Worm (Caenorhabditis elegans): ENCODE results near the gene acc-4.
A peak's percentile ranks its signal among the peaks of the same experiment; 100 is the strongest.

Gene acc-4

DNA sequence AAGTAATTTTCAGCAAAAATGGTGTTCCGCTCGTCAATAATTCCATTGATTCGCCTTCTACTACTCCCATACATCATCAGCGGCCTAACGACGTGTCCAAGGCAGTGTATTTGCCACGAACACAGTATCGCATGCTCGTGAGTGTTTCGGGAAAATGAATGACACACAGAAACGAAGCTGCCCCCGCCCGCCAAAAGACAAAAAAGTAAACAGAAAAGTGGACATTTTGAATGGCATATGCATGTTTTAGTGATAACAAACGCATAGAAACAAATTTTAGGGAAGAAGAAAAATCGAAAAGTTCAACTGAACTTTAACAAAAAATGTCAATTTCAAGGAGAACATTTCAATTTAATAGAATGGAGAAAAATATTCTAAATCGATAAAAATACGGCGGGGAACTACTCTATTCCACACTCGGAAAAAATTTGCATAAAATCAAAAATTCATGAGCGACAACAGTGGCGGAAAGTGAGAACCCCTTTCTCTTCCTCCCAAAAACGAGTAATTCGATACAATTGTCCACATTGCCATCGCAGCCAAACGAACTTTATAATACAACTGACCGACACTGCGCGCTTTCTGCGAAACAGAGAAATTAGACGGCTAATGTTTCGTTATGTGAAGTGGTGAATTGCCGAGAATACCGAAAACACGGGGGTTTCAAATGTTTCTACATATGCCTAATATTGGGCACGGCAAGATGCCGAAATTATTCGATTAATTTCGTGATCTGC is 44.8 kb upstream of the acc-4 start:
- TF ChIP-seq ceh-45 (GFP tag; IDR thresholded peaks at IDR 0.05) (no peak), ceh-34 (tag; optimal IDR thresholded peaks at IDR 0.05) (peak; percentile 60)

DNA sequence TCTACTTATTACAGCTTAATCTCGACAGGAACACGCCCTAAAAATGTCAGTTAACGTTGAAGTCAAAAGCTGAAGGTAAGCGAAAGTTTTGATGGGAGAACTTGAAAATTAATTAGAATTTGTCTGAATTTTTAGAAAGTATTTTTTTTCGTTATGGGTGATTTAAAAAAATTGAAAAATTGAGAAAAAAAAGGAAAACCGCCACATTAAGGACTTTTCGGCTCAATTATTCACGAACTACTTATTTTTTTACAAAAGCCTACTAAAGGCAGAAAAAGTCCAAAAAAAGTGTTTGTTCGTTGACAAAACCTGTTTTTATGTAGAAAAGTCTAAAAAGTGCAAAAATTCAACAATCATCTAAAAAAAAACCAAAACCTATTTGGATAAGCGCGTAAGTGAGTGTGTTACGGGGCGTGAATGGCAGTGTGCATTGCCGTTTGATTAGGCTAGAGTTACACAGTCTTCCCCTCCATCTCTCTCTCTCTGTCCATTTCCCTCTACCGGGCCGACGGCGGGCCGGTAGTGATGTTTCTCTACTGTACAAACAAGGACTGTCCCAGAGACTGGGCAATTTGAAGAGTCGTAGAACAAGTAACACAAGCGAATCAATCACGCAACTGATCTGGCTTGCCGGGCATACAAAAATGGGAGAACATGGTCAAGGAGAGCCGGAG is 43.6 kb upstream of the acc-4 start, which contains the start of gene lron-13:
Gene lron-13 (plus strand): TSS at position 15 of the 674 bp plus-strand sequence.
- no peak for TF ChIP-seq pros-1 (tag; optimal IDR thresholded peaks at IDR 0.05)
- peak; percentile 35 for TF ChIP-seq pha-2 (tag; optimal IDR thresholded peaks at IDR 0.05)
- peak; percentile 13 for TF ChIP-seq tbx-2 (tag; optimal IDR thresholded peaks at IDR 0.05)

DNA sequence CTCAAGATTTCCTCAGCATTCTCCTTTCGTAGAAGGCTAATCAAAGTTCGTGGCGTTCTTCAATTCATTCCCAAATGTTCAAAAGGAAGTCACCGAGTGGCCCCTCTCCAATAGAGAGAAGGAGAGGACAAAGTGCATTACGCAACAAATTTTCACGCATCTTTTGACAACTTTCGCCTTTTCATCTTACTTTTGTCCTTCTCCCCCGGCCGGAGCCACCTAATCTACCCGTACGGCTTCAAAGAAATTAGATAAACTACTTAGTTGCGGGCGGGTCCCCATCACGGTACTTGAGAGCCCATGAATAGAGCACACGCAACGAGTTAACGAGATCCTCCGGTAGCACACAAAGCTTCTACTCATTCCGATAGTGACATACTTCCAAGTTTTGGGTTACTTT is 42.8 kb upstream of the acc-4 start:
- TF ChIP-seq ceh-9 (tag; optimal IDR thresholded peaks at IDR 0.05) (no peak), pros-1 (tag; optimal IDR thresholded peaks at IDR 0.05) (no peak), odd-2 (tag; optimal IDR thresholded peaks at IDR 0.05) (no peak), unc-42 (tag; optimal IDR thresholded peaks at IDR 0.05) (peak; percentile 92), fkh-10 (GFP tag; optimal IDR thresholded peaks at IDR 0.05) (peak; percentile 85), sox-2 (GFP tag; IDR thresholded peaks at IDR 0.05) (no peak), ceh-2 (tag; optimal IDR thresholded peaks at IDR 0.05) (no peak)

DNA sequence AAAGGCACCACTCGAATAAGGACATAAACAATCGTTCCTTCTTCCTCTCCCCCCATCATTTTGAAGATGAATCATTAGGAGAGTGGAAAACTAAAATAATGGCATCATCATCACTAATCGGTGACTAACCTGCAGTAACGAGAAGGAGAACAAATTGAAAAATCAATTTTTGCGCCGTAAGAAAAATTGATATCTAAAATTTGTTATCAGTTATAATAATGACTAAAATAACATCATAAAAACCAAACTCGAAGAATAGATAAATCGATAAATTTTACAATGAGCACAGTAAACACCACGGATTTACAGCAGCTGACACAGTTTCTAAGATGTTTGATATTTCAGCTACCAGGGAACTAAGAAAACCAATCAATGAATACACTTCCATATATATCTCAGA is 42.3 kb upstream of the acc-4 start:
- TF ChIP-seq sox-4 (tag; optimal IDR thresholded peaks at IDR 0.05) (no peak), tbx-7 (tag; optimal IDR thresholded peaks at IDR 0.05) (no peak), pat-9 (tag; optimal IDR thresholded peaks at IDR 0.05) (no peak), rnt-1 (tag; optimal IDR thresholded peaks at IDR 0.05) (no peak), che-1 (tag; optimal IDR thresholded peaks at IDR 0.05) (no peak), ztf-16 (tag; optimal IDR thresholded peaks at IDR 0.05) (no peak), madf-2 (tag; optimal IDR thresholded peaks at IDR 0.05) (no peak), pha-2 (tag; optimal IDR thresholded peaks at IDR 0.05) (no peak), pax-1 (tag; optimal IDR thresholded peaks at IDR 0.05) (no peak)

DNA sequence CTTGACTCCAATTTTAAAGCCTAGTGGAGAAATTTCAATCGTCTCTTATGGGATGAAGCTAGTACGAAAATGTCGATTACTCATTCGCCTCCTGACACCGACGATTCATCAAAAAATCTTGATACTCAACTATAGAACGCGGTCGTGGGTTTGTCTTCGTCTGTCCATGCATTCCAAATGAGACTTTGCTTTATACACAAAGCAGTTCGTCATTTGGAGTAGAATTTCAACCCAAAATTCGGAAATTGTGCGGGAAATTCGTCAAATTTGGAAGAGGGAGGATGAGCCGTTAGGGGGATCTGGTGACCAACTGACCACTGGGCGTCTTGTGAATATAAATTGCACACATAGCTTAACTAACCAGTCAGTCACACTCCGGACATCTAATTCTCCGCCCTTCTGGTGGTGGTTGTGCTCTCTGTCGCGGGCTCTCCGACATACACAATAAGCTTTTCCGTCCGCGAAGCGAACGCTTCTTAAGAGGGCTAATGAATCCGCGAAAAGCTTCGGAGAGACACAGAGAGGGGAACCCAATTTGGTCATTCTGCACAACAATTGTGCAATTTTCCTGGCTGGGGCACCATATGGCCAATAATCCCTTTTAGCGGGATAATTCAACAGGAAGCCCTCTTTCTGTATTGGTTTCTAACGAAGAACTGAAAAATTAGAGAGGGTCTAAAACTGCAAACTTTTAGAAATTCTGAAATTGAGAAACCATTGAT is 41.4 kb upstream of the acc-4 start:
- TF ChIP-seq ama-1 (optimal IDR thresholded peaks at IDR 0.05), result no peak
- no peak for TF ChIP-seq pag-3 (tag; optimal IDR thresholded peaks at IDR 0.05; ENCODE audit: borderline replicate concordance)
- no peak for TF ChIP-seq ceh-9 (tag; optimal IDR thresholded peaks at IDR 0.05)
- TF ChIP-seq ceh-19 (GFP tag; optimal IDR thresholded peaks at IDR 0.05), result peak; percentile 34
- 0 out of 2 replicates have a peak, but pooled peaks have one; percentile 19 for TF ChIP-seq ceh-45 (GFP tag; IDR thresholded peaks at IDR 0.05)
- TF ChIP-seq sox-4 (tag; optimal IDR thresholded peaks at IDR 0.05), result peak; percentile 7
- TF ChIP-seq C08G9.2 (tag; optimal IDR thresholded peaks at IDR 0.05), result no peak
- TF ChIP-seq elt-4 (tag; optimal IDR thresholded peaks at IDR 0.05), result no peak
- peak; percentile 90 for TF ChIP-seq unc-42 (tag; optimal IDR thresholded peaks at IDR 0.05)
- TF ChIP-seq pqm-1 (tag; optimal IDR thresholded peaks at IDR 0.05), result no peak
- TF ChIP-seq ceh-34 (tag; optimal IDR thresholded peaks at IDR 0.05), result peak; percentile 24

DNA sequence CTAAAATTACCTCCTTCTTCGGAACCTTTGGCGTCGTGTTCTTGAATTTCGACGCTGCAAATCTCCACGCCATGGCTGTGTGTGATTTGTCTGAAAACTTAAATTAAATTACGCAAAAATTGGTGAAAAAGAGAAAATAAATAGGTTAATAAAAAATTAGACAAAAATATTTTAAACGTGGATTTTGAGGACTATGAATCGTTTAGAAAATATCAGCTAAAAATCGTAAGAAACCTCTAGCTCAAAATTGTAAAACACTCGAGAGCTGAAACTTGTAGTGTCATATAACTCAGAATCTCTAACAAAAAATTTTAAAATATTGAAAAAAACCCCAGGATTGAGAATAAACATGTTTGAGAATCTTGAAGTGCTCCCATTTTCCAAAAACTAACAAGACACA is 40.1 kb upstream of the acc-4 start, which contains the start of gene pod-1:
Gene pod-1 (minus strand): TSS at position 101 of the 400 bp plus-strand sequence.
- no peak for TF ChIP-seq sox-2 (GFP tag; IDR thresholded peaks at IDR 0.05)
- TF ChIP-seq mec-3 (tag; optimal IDR thresholded peaks at IDR 0.05; ENCODE audit: borderline replicate concordance), result no peak
- TF ChIP-seq pha-4 (tag; optimal IDR thresholded peaks at IDR 0.05), result no peak
- TF ChIP-seq ceh-30 (tag; optimal IDR thresholded peaks at IDR 0.05), result no peak
- TF ChIP-seq tbx-2 (tag; optimal IDR thresholded peaks at IDR 0.05), result no peak
- no peak for TF ChIP-seq ceh-48 (tag; optimal IDR thresholded peaks at IDR 0.05)
- TF ChIP-seq pax-1 (tag; optimal IDR thresholded peaks at IDR 0.05), result no peak
- no peak for TF ChIP-seq lim-6 (tag; optimal IDR thresholded peaks at IDR 0.05)
- no peak for TF ChIP-seq syd-9 (tag; optimal IDR thresholded peaks at IDR 0.05)
- TF ChIP-seq ama-1 (optimal IDR thresholded peaks at IDR 0.05), result no peak
- TF ChIP-seq ref-2 (tag; optimal IDR thresholded peaks at IDR 0.05), result no peak
- TF ChIP-seq nhr-232 (tag; optimal IDR thresholded peaks at IDR 0.05), result no peak
- no peak for TF ChIP-seq nhr-11 (tag; optimal IDR thresholded peaks at IDR 0.05)
- no peak for TF ChIP-seq elt-4 (tag; optimal IDR thresholded peaks at IDR 0.05)

Measured in whole organism, late embryonic.